Fruit fly (Drosophila melanogaster): ENCODE measurements around the gene Tim9a.

Gene Tim9a

DNA sequence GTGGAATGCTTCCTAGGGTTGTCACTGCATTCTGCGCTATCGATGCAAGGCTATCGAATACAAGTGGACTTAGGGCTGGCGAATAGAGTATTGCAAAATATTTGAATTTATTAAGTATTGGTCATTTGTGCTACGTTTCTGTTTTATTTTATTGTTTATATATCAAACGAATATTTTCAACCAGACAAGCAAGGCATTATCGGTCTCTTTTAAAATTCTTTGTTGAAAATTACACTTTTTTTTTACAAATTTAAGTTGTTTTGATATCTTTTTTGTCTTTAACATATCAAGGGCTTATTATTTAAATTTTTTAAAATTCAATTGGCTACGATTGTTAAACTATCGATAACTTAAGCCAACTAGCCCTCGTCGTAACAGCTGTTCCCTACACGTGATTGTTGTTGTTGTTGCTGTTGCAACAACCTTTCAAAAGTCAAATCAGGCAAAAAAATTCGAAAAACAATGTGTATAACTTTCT, 2.4 kb downstream of the Tim9a start, which contains the start of the genes Ype and CG1662 (continued):
- TF ChIP-seq zf30C (GFP tag; optimal IDR thresholded peaks at IDR 0.05) (no peak), Xbp1 (GFP tag; optimal IDR thresholded peaks at IDR 0.05) (peak; percentile 79), vnd (GFP tag; IDR thresholded peaks at IDR 0.05; ENCODE audit: partially characterized antibody) (peak; percentile 74), Sry-δ (GFP tag; optimal IDR thresholded peaks at IDR 0.05) (peak; percentile 71), Doc3 (GFP tag; IDR thresholded peaks at IDR 0.05; ENCODE audit: partially characterized antibody) (peak; percentile 63; the same call in 2 of the 3 replicates), ab (GFP tag; optimal IDR thresholded peaks at IDR 0.05) (peak; percentile 38), tx (GFP tag; optimal IDR thresholded peaks at IDR 0.05) (peak; percentile 58), Hsf (GFP tag; optimal IDR thresholded peaks at IDR 0.05) (peak; percentile 81), CG12769 (tag; optimal IDR thresholded peaks at IDR 0.05) (no peak), her (GFP tag; optimal IDR thresholded peaks at IDR 0.05) (no peak), CG33213 (GFP tag; optimal IDR thresholded peaks at IDR 0.05) (peak; percentile 24), pum (GFP tag; optimal IDR thresholded peaks at IDR 0.05) (peak; percentile 57), danr (GFP tag; IDR thresholded peaks at IDR 0.05) (no peak), CG9437 (GFP tag; optimal IDR thresholded peaks at IDR 0.05) (peak; percentile 57), fd96Cb (tag; optimal IDR thresholded peaks at IDR 0.05) (peak; percentile 56), Ada2b (GFP tag; IDR thresholded peaks at IDR 0.05) (0 out of 2 replicates have a peak, but pooled peaks have one; percentile 31), GATAe (GFP tag; conservative IDR thresholded peaks at IDR 0.05) (no peak), bbx (GFP tag; IDR thresholded peaks at IDR 0.05; ENCODE audit: partially characterized antibody) (no peak; the same call in 1 of the 2 replicates), so (GFP tag; IDR thresholded peaks at IDR 0.05) (no peak), CG9932 (GFP tag; IDR thresholded peaks at IDR 0.05) (peak; percentile 83), Rx (GFP tag; IDR thresholded peaks at IDR 0.05) (peak; percentile 49), da (GFP tag; optimal IDR thresholded peaks at IDR 0.05) (no peak), HLH54F (GFP tag; optimal IDR thresholded peaks at IDR 0.05) (peak; percentile 71), CG11085 (GFP tag; IDR thresholded peaks at IDR 0.05) (peak; percentile 65), Opbp (GFP tag; IDR thresholded peaks at IDR 0.05; ENCODE audit: partially characterized antibody) (peak; percentile 59; the same call in 2 of the 3 replicates), CG3838 (GFP tag; optimal IDR thresholded peaks at IDR 0.05) (peak; percentile 22), Bteb2 (GFP tag; optimal IDR thresholded peaks at IDR 0.05) (peak; percentile 49), NK7.1 (GFP tag; optimal IDR thresholded peaks at IDR 0.05) (no peak), CG18011 (GFP tag; optimal IDR thresholded peaks at IDR 0.05) (peak; percentile 15), cg (GFP tag; optimal IDR thresholded peaks at IDR 0.05) (no peak), CG4707 (GFP tag; optimal IDR thresholded peaks at IDR 0.05) (no peak), CG3065 (GFP tag; optimal IDR thresholded peaks at IDR 0.05) (peak; percentile 21), Mad (GFP tag; optimal IDR thresholded peaks at IDR 0.05) (peak; percentile 39), Ptx1 (GFP tag; IDR thresholded peaks at IDR 0.05) (peak; percentile 78), gsb (GFP tag; IDR thresholded peaks at IDR 0.05) (peak; percentile 14; the same call in 1 of the 2 replicates), Gsc (GFP tag; IDR thresholded peaks at IDR 0.05) (no peak), Scr (GFP tag; IDR thresholded peaks at IDR 0.05; ENCODE audit: partially characterized antibody) (peak; percentile 82), Atf-2 (GFP tag; optimal IDR thresholded peaks at IDR 0.05) (peak; percentile 54), pros (GFP tag; optimal IDR thresholded peaks at IDR 0.05) (no peak), CG11456 (GFP tag; IDR thresholded peaks at IDR 0.05) (peak; percentile 84), CHES-1-like (GFP tag; optimal IDR thresholded peaks at IDR 0.05) (peak; percentile 67), CG8924 (tag; optimal IDR thresholded peaks at IDR 0.05) (peak; percentile 80), CG18599 (GFP tag; optimal IDR thresholded peaks at IDR 0.05) (peak; percentile 78), CG4854 (GFP tag; optimal IDR thresholded peaks at IDR 0.05) (peak; percentile 48), peb (GFP tag; IDR thresholded peaks at IDR 0.05) (no peak), CG10147 (GFP tag; optimal IDR thresholded peaks at IDR 0.05) (peak; percentile 71), CG17612 (GFP tag; IDR thresholded peaks at IDR 0.05) (no peak), CG11696 (GFP tag; IDR thresholded peaks at IDR 0.05) (no peak; the same call in 1 of the 2 replicates), amos (GFP tag; IDR thresholded peaks at IDR 0.05; ENCODE audit: partially characterized antibody) (peak; percentile 70; the same call in 1 of the 2 replicates), NFAT (GFP tag; IDR thresholded peaks at IDR 0.05) (peak; percentile 29; the same call in 1 of the 2 replicates)
